Worm (Caenorhabditis elegans) whole organism, late embryonic: Measurements from ENCODE around the gene cyp-35D1.

Experiments
- C08G9.2 ChIP-seq: sonication (generic microtip); optimal IDR thresholded peaks from 2 replicates; lab custom pipeline; 2016; ENCODE audit warnings: mild to moderate bottlenecking, missing genetic modification characterization, moderate library complexity, missing compliant biosample characterization
- F13H6.1 ChIP-seq: sonication (generic microtip); optimal IDR thresholded peaks from 2 replicates; lab custom pipeline; 2016; ENCODE audit warnings: missing genetic modification characterization, missing compliant biosample characterization
- K09A11.1 ChIP-seq: sonication (generic microtip); optimal IDR thresholded peaks from 2 replicates; lab custom pipeline; 2017; ENCODE audit warnings: antibody characterized with exemption, mild to moderate bottlenecking, missing genetic modification characterization, missing compliant biosample characterization; ENCODE audit not compliant: insufficient read depth
- T23F11.4 ChIP-seq: fragments of 200-800 bp; sonication (Bioruptor generic); optimal IDR thresholded peaks from 2 replicates; lab custom pipeline; 2018; ENCODE audit warnings: mild to moderate bottlenecking, missing genetic modification characterization, missing compliant biosample characterization
- Y22D7AL.16 ChIP-seq: sonication (generic microtip); optimal IDR thresholded peaks from 2 replicates; lab custom pipeline; 2016; ENCODE audit warnings: missing genetic modification characterization, missing compliant biosample characterization
- ahr-1 ChIP-seq: sonication (generic microtip); optimal IDR thresholded peaks from 2 replicates; lab custom pipeline; 2016; ENCODE audit warnings: missing genetic modification characterization, missing compliant biosample characterization
- ama-1 ChIP-seq: fragments of 150-350 bp; optimal IDR thresholded peaks from 2 replicates; lab custom pipeline; 2014
- ceh-18 ChIP-seq: sonication (generic microtip); optimal IDR thresholded peaks from 2 replicates; lab custom pipeline; 2016; ENCODE audit warnings: missing genetic modification characterization, missing compliant biosample characterization
- ceh-19 ChIP-seq: fragments of 200-800 bp; sonication (Bioruptor generic); optimal IDR thresholded peaks from 2 replicates; lab custom pipeline; 2018; ENCODE audit warnings: mild to moderate bottlenecking, missing genetic modification characterization, missing compliant biosample characterization
- ceh-22 ChIP-seq: sonication (generic microtip); optimal IDR thresholded peaks from 2 replicates; lab custom pipeline; 2017; ENCODE audit warnings: missing biosample characterization, missing genetic modification characterization
- ceh-31 ChIP-seq: sonication (generic microtip); optimal IDR thresholded peaks from 2 replicates; lab custom pipeline; 2016; ENCODE audit warnings: missing genetic modification characterization, missing compliant biosample characterization
- ceh-45 ChIP-seq: fragments of 200-800 bp; sonication (Bioruptor generic); IDR thresholded peaks from 2 replicates; pipeline ENCODE4 v1.3.6; 2022; ENCODE audit warnings: missing genetic modification reagents, missing genetic modification characterization, missing compliant biosample characterization
- ceh-6 ChIP-seq: fragments of 200-800 bp; sonication (Bioruptor generic); optimal IDR thresholded peaks from 2 replicates; lab custom pipeline; 2018; ENCODE audit warnings: mild to moderate bottlenecking, missing genetic modification characterization, missing compliant biosample characterization
- dmd-4 ChIP-seq: sonication (generic microtip); optimal IDR thresholded peaks from 2 replicates; lab custom pipeline; 2016; ENCODE audit warnings: borderline replicate concordance, missing genetic modification characterization, missing compliant biosample characterization
- dve-1 ChIP-seq: sonication (generic microtip); optimal IDR thresholded peaks from 2 replicates; lab custom pipeline; 2017; ENCODE audit warnings: antibody characterized with exemption, mild to moderate bottlenecking, missing genetic modification characterization, missing compliant biosample characterization
- elt-2 ChIP-seq: sonication (generic microtip); optimal IDR thresholded peaks from 2 replicates; lab custom pipeline; 2016; ENCODE audit warnings: missing genetic modification reagents, missing genetic modification characterization, missing compliant biosample characterization
- elt-4 ChIP-seq: sonication (generic microtip); optimal IDR thresholded peaks from 2 replicates; lab custom pipeline; 2016; ENCODE audit warnings: missing genetic modification characterization, missing compliant biosample characterization
- fkh-10 ChIP-seq: fragments of 150-350 bp; optimal IDR thresholded peaks from 2 replicates; lab custom pipeline; 2014; ENCODE audit warnings: missing biosample characterization, missing genetic modification reagents, missing genetic modification characterization
- hlh-13 ChIP-seq: fragments of 200-800 bp; sonication (Bioruptor generic); optimal IDR thresholded peaks from 2 replicates; lab custom pipeline; 2018; ENCODE audit warnings: mild to moderate bottlenecking, missing genetic modification characterization, missing compliant biosample characterization
- hlh-30 ChIP-seq: sonication (generic microtip); optimal IDR thresholded peaks from 2 replicates; lab custom pipeline; 2017; ENCODE audit warnings: antibody characterized with exemption, missing genetic modification characterization, missing compliant biosample characterization; ENCODE audit not compliant: insufficient read depth
- hlh-6 ChIP-seq: sonication (generic microtip); optimal IDR thresholded peaks from 2 replicates; lab custom pipeline; 2016; ENCODE audit warnings: missing genotype, missing genetic modification characterization, missing compliant biosample characterization
- hlh-8 ChIP-seq: sonication (generic microtip); optimal IDR thresholded peaks from 2 replicates; lab custom pipeline; 2016; ENCODE audit warnings: missing genotype, missing genetic modification characterization, missing compliant biosample characterization
- lim-6 ChIP-seq: sonication (generic microtip); optimal IDR thresholded peaks from 2 replicates; lab custom pipeline; 2016; ENCODE audit warnings: missing genetic modification characterization, missing compliant biosample characterization
- madf-2 ChIP-seq: sonication (generic microtip); optimal IDR thresholded peaks from 2 replicates; lab custom pipeline; 2017; ENCODE audit warnings: missing genetic modification characterization, missing compliant biosample characterization
- nfya-1 ChIP-seq: sonication (generic microtip); optimal IDR thresholded peaks from 2 replicates; lab custom pipeline; 2017; ENCODE audit warnings: missing genetic modification characterization, mild to moderate bottlenecking, missing compliant biosample characterization, antibody characterized with exemption, moderate library complexity
- nhr-232 ChIP-seq: sonication (generic microtip); optimal IDR thresholded peaks from 2 replicates; lab custom pipeline; 2016; ENCODE audit warnings: missing genetic modification characterization, missing compliant biosample characterization
- odd-2 ChIP-seq: sonication (generic microtip); optimal IDR thresholded peaks from 2 replicates; lab custom pipeline; 2017; ENCODE audit warnings: antibody characterized with exemption, mild to moderate bottlenecking, missing genetic modification characterization, missing compliant biosample characterization
- pag-3 ChIP-seq: sonication (generic microtip); optimal IDR thresholded peaks from 2 replicates; lab custom pipeline; 2016; ENCODE audit warnings: missing compliant biosample characterization, missing genetic modification characterization, borderline replicate concordance
- ref-2 ChIP-seq: sonication (generic microtip); optimal IDR thresholded peaks from 2 replicates; lab custom pipeline; 2016; ENCODE audit warnings: missing genetic modification characterization, missing compliant biosample characterization
- rnt-1 ChIP-seq: sonication (generic microtip); optimal IDR thresholded peaks from 2 replicates; lab custom pipeline; 2016; ENCODE audit warnings: missing genetic modification characterization, missing compliant biosample characterization
- sox-2 ChIP-seq: fragments of 200-800 bp; sonication (Bioruptor generic); IDR thresholded peaks from 2 replicates; pipeline ENCODE4 v1.3.6; 2022; ENCODE audit warnings: missing genetic modification reagents, missing genetic modification characterization, missing compliant biosample characterization
- sox-4 ChIP-seq: sonication (generic microtip); optimal IDR thresholded peaks from 2 replicates; lab custom pipeline; 2017; ENCODE audit warnings: mild to moderate bottlenecking, missing genetic modification characterization, inconsistent platforms, missing compliant biosample characterization
- tbx-2 ChIP-seq: sonication (generic microtip); optimal IDR thresholded peaks from 2 replicates; lab custom pipeline; 2016; ENCODE audit warnings: missing genetic modification characterization, missing compliant biosample characterization
- ttx-3 ChIP-seq: sonication (generic microtip); optimal IDR thresholded peaks from 2 replicates; lab custom pipeline; 2016; ENCODE audit warnings: missing genetic modification reagents, missing genetic modification characterization, missing compliant biosample characterization
- unc-86 ChIP-seq: sonication (generic microtip); optimal IDR thresholded peaks from 2 replicates; lab custom pipeline; 2016; ENCODE audit warnings: missing genetic modification characterization, missing compliant biosample characterization

Gene cyp-35D1

DNA sequence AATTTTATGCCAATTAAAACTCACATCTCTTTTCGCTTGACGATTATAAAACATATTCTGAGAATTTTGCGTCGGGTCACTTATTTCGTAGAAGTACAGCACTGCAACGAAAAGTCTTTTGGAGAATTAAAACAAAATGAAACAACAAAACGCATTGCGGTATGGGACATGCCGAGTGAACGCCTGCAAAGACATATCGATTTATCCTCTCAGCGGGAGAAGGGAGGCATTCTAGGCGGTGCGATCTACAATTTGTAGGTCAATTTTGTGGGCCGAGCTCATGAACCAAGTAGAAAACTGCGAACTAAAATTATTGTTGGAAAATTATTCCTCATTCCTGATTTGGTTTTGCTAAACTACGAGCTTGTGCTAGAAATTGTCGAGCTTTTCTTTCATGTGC is 15.7 kb upstream of the cyp-35D1 start, which contains the start of gene F14H3.3:
Gene F14H3.3, minus strand, starts transcription at position 101 of the 400 bp plus-strand sequence.
- TF ChIP-seq ceh-19 (GFP tag; lab: Kevin White, UChicago) (no peak), hlh-8 (tag; lab: Kevin White, UChicago) (no peak), T23F11.4 (GFP tag; lab: Kevin White, UChicago) (no peak), ttx-3 (tag; lab: Kevin White, UChicago) (no peak), C08G9.2 (tag; lab: Kevin White, UChicago) (no peak), K09A11.1 (tag; lab: Kevin White, UChicago) (no peak), ceh-6 (GFP tag; lab: Kevin White, UChicago) (no peak), ceh-18 (tag; lab: Kevin White, UChicago) (no peak), hlh-13 (GFP tag; lab: Kevin White, UChicago) (no peak), madf-2 (no peak), lim-6 (no peak)
- TF ChIP-seq, all 69 proteins: peak for 0

DNA sequence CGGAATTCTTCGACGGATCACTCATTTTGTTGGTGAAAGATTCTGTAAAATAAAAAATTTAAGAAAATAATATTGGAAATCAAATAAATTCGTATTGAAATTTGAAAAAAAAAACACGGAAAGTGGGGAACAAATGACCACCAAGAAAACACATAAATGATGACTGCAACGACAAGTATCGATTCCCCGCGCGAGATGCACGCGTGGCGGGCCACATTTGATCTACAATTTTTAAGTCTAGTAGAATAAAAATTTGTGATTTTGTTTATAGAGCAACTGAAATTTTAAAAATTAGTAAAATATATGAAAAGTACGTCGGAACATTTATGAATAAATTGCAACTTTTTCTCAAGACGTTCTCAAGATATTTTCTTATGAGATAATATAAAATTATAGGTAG is 14.0 kb upstream of the cyp-35D1 start, which contains the start of gene F14H3.4:
Gene F14H3.4, minus strand, starts transcription at position 42 of the 400 bp plus-strand sequence.
- TF ChIP-seq elt-2 (tag; lab: Kevin White, UChicago): no peak
- TF ChIP-seq rnt-1 (tag; lab: Kevin White, UChicago): no peak
- TF ChIP-seq F13H6.1 (tag; lab: Kevin White, UChicago): no peak
- TF ChIP-seq dmd-4: no peak
- no peak for TF ChIP-seq K09A11.1 (tag; lab: Kevin White, UChicago)

- no peak for TF ChIP-seq madf-2
- no peak for TF ChIP-seq K09A11.1 (tag; lab: Kevin White, UChicago)
- TF ChIP-seq hlh-6 (tag; lab: Kevin White, UChicago): no peak
- no peak for TF ChIP-seq ahr-1 (tag; lab: Kevin White, UChicago)
- no peak for TF ChIP-seq ref-2 (tag; lab: Kevin White, UChicago)
- no peak for TF ChIP-seq odd-2 (tag; lab: Kevin White, UChicago)
- TF ChIP-seq hlh-8 (tag; lab: Kevin White, UChicago): no peak
Observed at ce11 chrV:16057010-16057463, 12.0 kb upstream of the cyp-35D1 start, which contains the start of gene F14H3.5. Gene F14H3.5 (minus strand): TSS chrV:16057060.

DNA sequence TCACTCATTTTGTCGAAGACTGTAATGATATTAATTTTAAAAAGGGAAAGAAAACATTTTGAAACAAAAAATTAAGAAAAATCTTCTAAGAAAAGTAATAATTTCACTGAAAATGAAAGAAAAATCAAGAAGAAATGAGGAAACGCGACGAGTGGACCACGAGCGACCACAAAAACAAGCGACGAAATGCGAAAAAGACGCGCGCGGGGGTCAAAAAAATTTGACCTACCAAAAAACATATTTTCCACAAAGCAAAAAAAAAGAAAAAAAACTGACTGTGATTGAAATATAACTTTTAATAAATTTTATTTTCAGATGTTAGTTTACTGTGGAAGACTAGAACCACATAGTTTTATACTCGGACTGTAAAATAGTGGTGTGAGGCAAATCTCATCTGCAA is 10.2 kb upstream of the cyp-35D1 start, which contains the start of gene F14H3.6:
Gene F14H3.6, minus strand, starts transcription at position 22 of the 400 bp plus-strand sequence.
- no peak for TF ChIP-seq ceh-6 (GFP tag; lab: Kevin White, UChicago)
- no peak for TF ChIP-seq ceh-22
- TF ChIP-seq nfya-1: no peak

DNA sequence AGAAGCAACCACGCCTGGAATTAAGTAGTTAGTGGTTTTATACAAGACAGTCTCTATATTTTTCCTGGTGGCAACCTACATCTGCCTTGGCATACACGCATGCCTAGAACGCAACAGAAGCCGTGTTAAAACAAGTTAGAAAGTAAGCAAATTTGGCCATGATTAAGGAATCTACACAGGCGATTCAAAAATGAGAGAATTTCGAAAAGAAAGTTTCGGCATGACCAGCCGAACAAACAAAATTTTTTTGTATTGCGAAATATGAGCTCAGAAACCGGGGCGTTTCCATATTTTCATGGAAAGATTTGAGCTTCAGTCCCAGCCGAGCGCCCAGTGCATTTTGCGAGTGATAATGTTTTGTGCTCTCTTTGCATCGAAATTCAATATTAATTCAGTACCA is 8.9 kb upstream of the cyp-35D1 start, which contains the start of gene F14H3.15:
Gene F14H3.15, minus strand, starts transcription at position 101 of the 400 bp plus-strand sequence.
- no peak for TF ChIP-seq tbx-2 (tag; lab: Kevin White, UChicago)
- no peak for TF ChIP-seq nhr-232 (tag; lab: Kevin White, UChicago)
- TF ChIP-seq K09A11.1 (tag; lab: Kevin White, UChicago): no peak
- TF ChIP-seq ama-1 (lab: Kevin White, UChicago): no peak

DNA sequence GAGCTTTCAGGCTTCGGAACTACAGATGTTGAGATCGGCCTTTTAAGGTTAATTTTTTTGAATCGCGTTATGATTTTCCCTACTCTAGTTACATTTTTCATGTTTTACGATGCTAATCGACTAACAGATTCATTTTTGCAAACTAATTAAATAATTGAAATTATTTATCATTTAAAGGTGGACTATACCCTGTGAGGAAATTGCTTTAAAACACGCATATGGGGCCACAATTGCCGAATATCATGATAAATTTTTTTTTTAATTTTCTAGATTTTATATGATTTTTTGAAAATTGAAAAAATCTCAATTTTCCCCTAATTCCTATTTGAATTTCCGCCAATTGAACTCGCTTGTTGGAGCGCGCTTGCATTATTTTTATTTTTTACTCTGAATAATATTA is 7.0 kb upstream of the cyp-35D1 start, which contains the start of gene fbxa-100:
Gene fbxa-100, minus strand, starts transcription at position 101 of the 400 bp plus-strand sequence.
- no peak for TF ChIP-seq hlh-30 (tag; lab: Kevin White, UChicago)
- TF ChIP-seq sox-4 (tag; lab: Kevin White, UChicago): no peak
- TF ChIP-seq elt-4 (tag; lab: Kevin White, UChicago): no peak
- TF ChIP-seq K09A11.1 (tag; lab: Kevin White, UChicago): no peak
- TF ChIP-seq sox-2: no peak
- TF ChIP-seq dve-1: no peak
- no peak for TF ChIP-seq unc-86 (tag; lab: Kevin White, UChicago)
- no peak for TF ChIP-seq rnt-1 (tag; lab: Kevin White, UChicago)
- TF ChIP-seq ceh-45 (GFP tag; lab: Robert Waterston, UW): no peak
- TF ChIP-seq Y22D7AL.16: no peak
- TF ChIP-seq pag-3 (tag; lab: Kevin White, UChicago): no peak
- TF ChIP-seq nfya-1: no peak
- TF ChIP-seq fkh-10 (GFP tag; lab: Kevin White, UChicago): no peak
- TF ChIP-seq ceh-31 (tag; lab: Kevin White, UChicago): no peak
